Fruit fly (Drosophila melanogaster) whole organism, pupa: Measurements from ENCODE around the gene CG8420.

Source experiments
- CG10348 ChIP-seq: fragments of 200-800 bp; sonication (Bioruptor generic); IDR thresholded peaks from 2 replicates; pipeline ENCODE4 v1.3.6; 2022; ENCODE audit warnings: missing biosample characterization, missing genetic modification characterization
- CG12605 ChIP-seq: fragments of 200-800 bp; sonication (Bioruptor generic); IDR thresholded peaks from 2 replicates; pipeline ENCODE4 v1.3.6; 2022; ENCODE audit warnings: missing biosample characterization, missing genetic modification characterization
- CG13204 ChIP-seq: fragments of 200-800 bp; sonication (Bioruptor generic); optimal IDR thresholded peaks from 2 replicates; lab custom pipeline; 2018; ENCODE audit warnings: missing biosample characterization, mild to moderate bottlenecking, missing genetic modification characterization, moderate library complexity
- CG14655 ChIP-seq: fragments of 200-800 bp; sonication (Bioruptor generic); optimal IDR thresholded peaks from 3 replicates; lab custom pipeline; 2017; ENCODE audit warnings: mild to moderate bottlenecking, missing biosample characterization, missing genetic modification reagents, missing genetic modification characterization
- CG15710 ChIP-seq: fragments of 200-800 bp; sonication (Bioruptor generic); optimal IDR thresholded peaks from 2 replicates; lab custom pipeline; 2018; ENCODE audit warnings: missing biosample characterization, mild to moderate bottlenecking, missing genetic modification characterization, moderate library complexity
- CG17806 ChIP-seq: fragments of 200-800 bp; sonication (Bioruptor generic); optimal IDR thresholded peaks from 2 replicates; lab custom pipeline; 2018; ENCODE audit warnings: missing biosample characterization, mild to moderate bottlenecking, missing genetic modification characterization, moderate library complexity
- CG32121 ChIP-seq: fragments of 200-800 bp; sonication (Bioruptor generic); IDR thresholded peaks from 2 replicates; pipeline ENCODE4 v1.3.6; 2022; ENCODE audit warnings: missing biosample characterization, missing genetic modification characterization
- CG34367 ChIP-seq: fragments of 200-800 bp; sonication (Bioruptor generic); optimal IDR thresholded peaks from 2 replicates; lab custom pipeline; 2018; ENCODE audit warnings: missing biosample characterization, mild to moderate bottlenecking, missing genetic modification characterization
- CG4496 ChIP-seq: fragments of 200-800 bp; sonication (Bioruptor generic); IDR thresholded peaks from 3 replicates; pipeline ENCODE4 v1.3.6; 2022; ENCODE audit warnings: missing biosample characterization, missing genetic modification characterization
- CG8159 ChIP-seq: fragments of 200-800 bp; sonication (Bioruptor generic); optimal IDR thresholded peaks from 3 replicates; lab custom pipeline; 2018; ENCODE audit warnings: missing biosample characterization, mild to moderate bottlenecking, missing genetic modification characterization, moderate library complexity
- CG8301 ChIP-seq: fragments of 200-800 bp; sonication (Bioruptor generic); optimal IDR thresholded peaks from 2 replicates; lab custom pipeline; 2018; ENCODE audit warnings: missing biosample characterization, mild to moderate bottlenecking, missing genetic modification characterization
- CG9948 ChIP-seq: fragments of 200-800 bp; sonication (Bioruptor generic); optimal IDR thresholded peaks from 2 replicates; lab custom pipeline; 2018; ENCODE audit warnings: missing biosample characterization, mild to moderate bottlenecking, missing genetic modification characterization, moderate library complexity
- D1 ChIP-seq: fragments of 200-800 bp; sonication (Bioruptor generic); optimal IDR thresholded peaks from 2 replicates; lab custom pipeline; 2018; ENCODE audit warnings: missing biosample characterization, mild to moderate bottlenecking, missing genetic modification characterization, moderate library complexity
- EcR ChIP-seq: fragments of 200-800 bp; sonication (Bioruptor generic); optimal IDR thresholded peaks from 3 replicates; lab custom pipeline; 2019; ENCODE audit warnings: missing biosample characterization, missing genetic modification characterization, mild to moderate bottlenecking, moderate library complexity, missing genetic modification reagents
- Ets98B ChIP-seq: fragments of 200-800 bp; sonication (Bioruptor generic); IDR thresholded peaks from 2 replicates; pipeline ENCODE4 v1.3.6; 2022; ENCODE audit warnings: missing biosample characterization, missing genetic modification characterization
- Pif1A ChIP-seq: fragments of 200-800 bp; sonication (Bioruptor generic); optimal IDR thresholded peaks from 3 replicates; lab custom pipeline; 2016; ENCODE audit warnings: missing biosample characterization, missing genetic modification characterization
- Pif1B ChIP-seq: fragments of 200-800 bp; sonication (Bioruptor generic); optimal IDR thresholded peaks from 3 replicates; lab custom pipeline; 2016; ENCODE audit warnings: missing biosample characterization, missing genetic modification characterization
- Snoo ChIP-seq: fragments of 200-800 bp; sonication (Bioruptor generic); optimal IDR thresholded peaks from 3 replicates; lab custom pipeline; 2017; ENCODE audit warnings: missing biosample characterization, mild to moderate bottlenecking, missing genetic modification characterization, inconsistent platforms
- fd96Ca ChIP-seq: fragments of 200-800 bp; sonication (Bioruptor generic); IDR thresholded peaks from 3 replicates; pipeline ENCODE4 v1.3.6; 2022; ENCODE audit warnings: missing biosample characterization, missing genetic modification characterization
- gl ChIP-seq: fragments of 200-800 bp; sonication (Bioruptor generic); optimal IDR thresholded peaks from 2 replicates; lab custom pipeline; 2018; ENCODE audit warnings: missing biosample characterization, mild to moderate bottlenecking, missing genetic modification characterization
- rn ChIP-seq: fragments of 200-800 bp; sonication (Bioruptor generic); IDR thresholded peaks from 2 replicates; pipeline ENCODE4 v1.3.6; 2022; ENCODE audit warnings: missing biosample characterization, missing genetic modification characterization

Gene CG8420

DNA sequence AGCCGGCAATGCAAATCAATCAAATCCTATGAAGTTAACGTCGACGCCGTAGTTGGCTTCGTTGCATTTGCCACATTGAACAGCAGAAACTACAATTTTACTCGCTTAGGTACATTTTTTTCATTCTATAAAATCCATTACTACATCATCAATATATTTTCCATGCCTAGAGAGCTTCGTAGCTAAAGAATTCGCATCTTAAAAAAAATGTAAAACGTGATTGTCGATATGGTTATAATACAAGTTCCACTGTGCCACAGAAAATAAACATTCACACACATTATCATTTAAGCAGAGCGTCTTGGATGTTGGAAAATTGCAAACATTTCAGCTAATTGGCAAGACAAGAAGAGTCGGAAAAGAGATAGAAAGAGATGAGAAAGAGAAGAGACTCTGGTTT, 18.5 kb upstream of the CG8420 start:
- TF ChIP-seq CG32121 (GFP tag; lab: Robert Waterston, UW) (0 out of 2 replicates have a peak, but pooled peaks have one; percentile 34), CG10348 (GFP tag; lab: Robert Waterston, UW) (no peak), CG13204 (GFP tag; lab: Kevin White, UChicago) (no peak), D1 (tag; lab: Kevin White, UChicago) (no peak), CG12605 (GFP tag; lab: Robert Waterston, UW) (no peak), rn (no peak), Pif1B (GFP tag; lab: Kevin White, UChicago) (no peak), CG9948 (tag; lab: Kevin White, UChicago) (no peak), EcR (no peak), gl (tag; lab: Kevin White, UChicago) (no peak), CG14655 (GFP tag; lab: Kevin White, UChicago) (peak; percentile 51), CG8159 (tag; lab: Kevin White, UChicago) (no peak), Pif1A (GFP tag; lab: Kevin White, UChicago) (no peak), Snoo (tag; lab: Kevin White, UChicago) (no peak), CG17806 (tag; lab: Kevin White, UChicago) (no peak), CG8301 (tag; lab: Kevin White, UChicago) (peak; percentile 69), CG4496 (GFP tag; lab: Robert Waterston, UW) (peak; percentile 77), fd96Ca (GFP tag; lab: Robert Waterston, UW) (peak; percentile 39; the same call in 1 of the 3 replicates), Ets98B (GFP tag; lab: Robert Waterston, UW) (peak; percentile 34; the same call in 1 of the 2 replicates), CG15710 (no peak), CG34367 (tag; lab: Kevin White, UChicago) (no peak)

DNA sequence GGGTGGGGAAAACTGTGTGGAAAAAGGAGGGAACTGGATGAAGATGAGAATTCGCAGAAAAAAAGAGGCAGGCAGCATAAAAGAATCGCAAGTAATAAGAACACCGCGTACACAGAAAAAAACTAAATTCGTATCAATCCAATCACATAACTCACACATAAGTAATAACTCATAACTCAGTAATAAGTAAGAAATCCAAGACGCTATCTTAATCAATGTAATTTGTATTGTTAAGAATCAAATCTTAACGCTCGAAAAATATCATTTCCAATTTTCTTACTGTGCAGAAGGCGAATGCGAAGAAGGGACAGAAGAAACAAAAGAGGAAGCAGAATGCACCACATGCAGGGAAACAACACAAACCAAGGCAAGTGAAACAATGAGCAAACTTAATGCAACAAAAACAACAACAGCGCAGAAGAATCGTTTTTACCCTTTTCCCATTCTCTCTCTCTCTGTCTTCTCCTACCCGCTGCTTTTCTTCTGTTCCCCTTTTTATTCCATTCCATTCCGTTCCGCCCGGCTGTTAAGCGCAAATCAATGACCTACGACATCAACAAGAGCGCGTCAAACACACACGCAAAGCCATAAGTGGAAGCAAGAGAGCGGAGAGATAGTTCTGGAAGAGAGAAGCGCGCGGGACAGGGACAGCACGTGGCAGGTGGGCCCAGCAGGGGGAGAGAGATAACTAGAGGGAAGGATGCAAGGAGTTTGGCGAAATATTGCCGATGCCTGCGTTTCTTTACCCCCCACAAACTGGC, 17.2 kb upstream of the CG8420 start:
- TF ChIP-seq EcR (peak; percentile 98), gl (tag; lab: Kevin White, UChicago) (peak; percentile 99), fd96Ca (GFP tag; lab: Robert Waterston, UW) (peak; percentile 89), Pif1A (GFP tag; lab: Kevin White, UChicago) (peak; percentile 99), Ets98B (GFP tag; lab: Robert Waterston, UW) (peak; percentile 95), CG8159 (tag; lab: Kevin White, UChicago) (peak; percentile 100), CG17806 (tag; lab: Kevin White, UChicago) (peak; percentile 100), Snoo (tag; lab: Kevin White, UChicago) (peak; percentile 99), CG13204 (GFP tag; lab: Kevin White, UChicago) (peak; percentile 98), CG32121 (GFP tag; lab: Robert Waterston, UW) (peak; percentile 88), CG34367 (tag; lab: Kevin White, UChicago) (peak; percentile 100), CG12605 (GFP tag; lab: Robert Waterston, UW) (peak; percentile 97), CG10348 (GFP tag; lab: Robert Waterston, UW) (peak; percentile 75; the same call in 1 of the 2 replicates), CG9948 (tag; lab: Kevin White, UChicago) (peak; percentile 100), CG4496 (GFP tag; lab: Robert Waterston, UW) (peak; percentile 98), CG8301 (tag; lab: Kevin White, UChicago) (peak; percentile 99), Pif1B (GFP tag; lab: Kevin White, UChicago) (peak; percentile 99), CG14655 (GFP tag; lab: Kevin White, UChicago) (peak; percentile 99), CG15710 (peak; percentile 100), D1 (tag; lab: Kevin White, UChicago) (peak; percentile 99), rn (peak; percentile 95)

DNA sequence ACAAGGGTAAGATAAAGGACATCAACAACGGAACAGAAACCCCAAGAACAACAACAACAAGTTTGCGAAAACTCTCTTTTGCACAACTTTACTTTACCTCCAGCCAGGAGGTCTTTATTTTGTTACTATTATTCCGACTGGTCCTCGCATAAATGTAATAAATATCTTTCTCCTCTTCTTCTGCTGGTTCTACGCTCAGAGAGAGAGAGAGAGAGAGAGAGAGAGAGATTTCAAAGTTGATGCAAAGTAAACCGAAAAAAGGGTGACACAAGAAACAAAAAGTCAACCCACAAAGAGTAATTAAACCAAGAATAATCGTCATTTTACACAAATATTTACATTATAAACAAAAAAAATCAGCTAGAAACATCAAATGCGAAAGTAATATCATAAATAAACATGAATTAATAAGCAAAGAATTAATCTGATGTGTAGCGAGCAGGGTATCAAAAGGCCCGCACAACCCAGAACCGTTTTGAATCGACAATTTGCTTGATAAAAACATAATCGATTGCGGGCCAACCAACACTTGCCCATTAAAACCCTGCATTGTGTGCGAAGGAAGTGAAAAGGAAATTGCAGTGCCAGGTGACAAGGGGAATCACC, 16.4 kb upstream of the CG8420 start:
- TF ChIP-seq D1 (tag; lab: Kevin White, UChicago) (peak; percentile 12), EcR (no peak), CG34367 (tag; lab: Kevin White, UChicago) (peak; percentile 57), CG15710 (peak; percentile 38), CG17806 (tag; lab: Kevin White, UChicago) (peak; percentile 65), CG4496 (GFP tag; lab: Robert Waterston, UW) (peak; percentile 58; the same call in 1 of the 3 replicates), Ets98B (GFP tag; lab: Robert Waterston, UW) (no peak), CG12605 (GFP tag; lab: Robert Waterston, UW) (peak; percentile 57; the same call in 1 of the 2 replicates), rn (no peak), Snoo (tag; lab: Kevin White, UChicago) (peak; percentile 42), CG9948 (tag; lab: Kevin White, UChicago) (peak; percentile 52), CG14655 (GFP tag; lab: Kevin White, UChicago) (peak; percentile 54), CG32121 (GFP tag; lab: Robert Waterston, UW) (0 out of 2 replicates have a peak, but pooled peaks have one; percentile 23), CG10348 (GFP tag; lab: Robert Waterston, UW) (no peak), CG8159 (tag; lab: Kevin White, UChicago) (peak; percentile 77), CG13204 (GFP tag; lab: Kevin White, UChicago) (no peak), Pif1A (GFP tag; lab: Kevin White, UChicago) (peak; percentile 54), gl (tag; lab: Kevin White, UChicago) (no peak), CG8301 (tag; lab: Kevin White, UChicago) (peak; percentile 42), Pif1B (GFP tag; lab: Kevin White, UChicago) (peak; percentile 48), fd96Ca (GFP tag; lab: Robert Waterston, UW) (no peak; the same call in 2 of the 3 replicates)

DNA sequence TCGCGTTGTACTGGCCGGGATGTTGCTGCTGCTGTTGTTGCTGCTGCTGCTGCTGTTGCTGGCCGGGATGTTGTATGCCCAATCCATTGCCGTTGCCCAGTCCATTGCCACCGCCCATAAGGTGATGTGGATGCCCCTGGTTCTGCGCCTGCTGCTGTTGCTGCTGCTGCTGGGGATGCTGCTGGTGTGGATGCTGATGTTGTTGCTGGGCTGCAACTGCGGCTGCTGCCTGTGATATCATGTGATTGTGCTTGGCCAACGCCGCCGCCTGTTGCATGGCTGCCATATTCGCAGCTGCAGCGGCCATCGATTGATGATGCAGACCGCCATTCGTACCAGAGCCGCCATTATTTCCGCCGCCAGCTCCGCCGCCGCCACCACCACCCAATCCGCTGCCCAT, 14.1 kb upstream of the CG8420 start:
- TF ChIP-seq CG8301 (tag; lab: Kevin White, UChicago) (no peak), Pif1A (GFP tag; lab: Kevin White, UChicago) (no peak), Ets98B (GFP tag; lab: Robert Waterston, UW) (no peak), CG8159 (tag; lab: Kevin White, UChicago) (no peak), CG15710 (no peak), rn (no peak), fd96Ca (GFP tag; lab: Robert Waterston, UW) (no peak), CG34367 (tag; lab: Kevin White, UChicago) (no peak), CG13204 (GFP tag; lab: Kevin White, UChicago) (no peak), CG4496 (GFP tag; lab: Robert Waterston, UW) (no peak), CG12605 (GFP tag; lab: Robert Waterston, UW) (no peak), EcR (no peak), CG14655 (GFP tag; lab: Kevin White, UChicago) (no peak), D1 (tag; lab: Kevin White, UChicago) (no peak), CG17806 (tag; lab: Kevin White, UChicago) (no peak), Pif1B (GFP tag; lab: Kevin White, UChicago) (no peak), CG32121 (GFP tag; lab: Robert Waterston, UW) (no peak), CG9948 (tag; lab: Kevin White, UChicago) (no peak)
